Fruit fly (Drosophila melanogaster) whole organism, embryonic: ENCODE results near the gene pim.

ENCODE experiments used
- Bgb ChIP-seq: fragments of 200-800 bp; sonication (Bioruptor generic); IDR thresholded peaks from 2 replicates; pipeline ENCODE4 v1.3.6; 2022; ENCODE audit warnings: missing biosample characterization, missing genetic modification characterization; ENCODE audit not compliant: partially characterized antibody
- CG10431 ChIP-seq: fragments of 200-800 bp; sonication (Bioruptor generic); optimal IDR thresholded peaks from 3 replicates; lab custom pipeline; 2018; ENCODE audit warnings: missing biosample characterization, mild to moderate bottlenecking, missing genetic modification characterization
- CG11085 ChIP-seq: fragments of 200-800 bp; sonication (Bioruptor generic); IDR thresholded peaks from 2 replicates; pipeline ENCODE4 v1.3.6; 2022; ENCODE audit warnings: missing biosample characterization, missing genetic modification characterization
- CG11504 ChIP-seq: fragments of 200-800 bp; sonication (Bioruptor generic); optimal IDR thresholded peaks from 3 replicates; lab custom pipeline; 2019; ENCODE audit warnings: missing biosample characterization, mild to moderate bottlenecking, missing genetic modification characterization, moderate library complexity
- CG1602 ChIP-seq: fragments of 200-800 bp; sonication (Bioruptor generic); optimal IDR thresholded peaks from 3 replicates; lab custom pipeline; 2016; ENCODE audit warnings: missing biosample characterization, missing genetic modification characterization
- CG16815 ChIP-seq: fragments of 200-800 bp; sonication (Bioruptor generic); optimal IDR thresholded peaks from 3 replicates; lab custom pipeline; 2017; ENCODE audit warnings: missing biosample characterization, mild to moderate bottlenecking, missing genetic modification characterization
- CG17186 ChIP-seq: fragments of 200-800 bp; sonication (Bioruptor generic); optimal IDR thresholded peaks from 3 replicates; lab custom pipeline; 2017; ENCODE audit warnings: missing biosample characterization, missing genetic modification reagents, missing genetic modification characterization
- CG17829 ChIP-seq: fragments of 200-800 bp; optimal IDR thresholded peaks from 2 replicates; lab custom pipeline; 2019; ENCODE audit warnings: missing biosample characterization, mild to moderate bottlenecking, missing genetic modification characterization, moderate library complexity
- CG33213 ChIP-seq: fragments of 200-800 bp; sonication (Bioruptor generic); optimal IDR thresholded peaks from 3 replicates; lab custom pipeline; 2016; ENCODE audit warnings: missing biosample characterization, missing genetic modification characterization
- CG3726 ChIP-seq: fragments of 200-800 bp; sonication (Bioruptor generic); IDR thresholded peaks from 3 replicates; pipeline ENCODE4, ENCODE4 v1.3.6; 2022; ENCODE audit warnings: missing biosample characterization, missing genetic modification characterization
- CG4730 ChIP-seq: fragments of 200-800 bp; sonication (Bioruptor generic); IDR thresholded peaks from 2 replicates; pipeline ENCODE4 v1.3.6; 2022; ENCODE audit warnings: missing biosample characterization, missing genetic modification characterization
- CG5245 ChIP-seq: fragments of 200-800 bp; sonication (Bioruptor generic); optimal IDR thresholded peaks from 3 replicates; lab custom pipeline; 2016; ENCODE audit warnings: missing biosample characterization, missing genetic modification characterization
- CG7963 ChIP-seq: fragments of 200-800 bp; sonication (Bioruptor generic); IDR thresholded peaks from 3 replicates; pipeline ENCODE4 v1.3.6; 2022; ENCODE audit warnings: missing biosample characterization, missing genetic modification characterization; ENCODE audit not compliant: partially characterized antibody
- CG7987 ChIP-seq: fragments of 200-800 bp; sonication (Bioruptor generic); optimal IDR thresholded peaks from 2 replicates; lab custom pipeline; 2018; ENCODE audit warnings: missing biosample characterization, mild to moderate bottlenecking, missing genetic modification characterization, moderate library complexity
- CG8290 ChIP-seq, 3 experiments: fragments of 200-800 bp; sonication (Bioruptor generic); optimal IDR thresholded peaks; 2 replicates each; lab custom pipeline; 2016 to 2019; ENCODE audit warnings: missing biosample characterization in 3 of 3, missing genetic modification characterization in 3 of 3, mild to moderate bottlenecking in 2 of 3, moderate library complexity in 1 of 3
- CG9797 ChIP-seq: fragments of 200-800 bp; sonication (Bioruptor generic); optimal IDR thresholded peaks from 3 replicates; lab custom pipeline; 2018; ENCODE audit warnings: missing biosample characterization, mild to moderate bottlenecking, missing genetic modification characterization
- Elba2 ChIP-seq: fragments of 200-800 bp; sonication (Bioruptor generic); optimal IDR thresholded peaks from 3 replicates; lab custom pipeline; 2016; ENCODE audit warnings: missing biosample characterization, missing genetic modification characterization
- H15 ChIP-seq: fragments of 200-800 bp; sonication (Bioruptor generic); IDR thresholded peaks from 3 replicates; pipeline ENCODE4 v1.3.6; 2022; ENCODE audit warnings: missing biosample characterization, missing genetic modification characterization
- HLH3B ChIP-seq: fragments of 200-800 bp; sonication (Bioruptor generic); IDR thresholded peaks from 2 replicates; pipeline ENCODE4 v1.3.6; 2022; ENCODE audit warnings: missing biosample characterization, missing genetic modification characterization
- Hsf ChIP-seq: fragments of 200-800 bp; sonication (Bioruptor generic); optimal IDR thresholded peaks from 3 replicates; lab custom pipeline; 2016; ENCODE audit warnings: missing biosample characterization, missing genetic modification characterization
- Mrtf ChIP-seq: fragments of 200-800 bp; sonication (Bioruptor generic); IDR thresholded peaks from 3 replicates; pipeline ENCODE4 v1.3.6; 2022; ENCODE audit warnings: missing biosample characterization, missing genetic modification characterization
- NC2β ChIP-seq: fragments of 200-800 bp; sonication (Bioruptor generic); optimal IDR thresholded peaks from 2 replicates; lab custom pipeline; 2016; ENCODE audit warnings: missing biosample characterization, missing genetic modification characterization
- Opbp ChIP-seq: fragments of 200-800 bp; sonication (Bioruptor generic); IDR thresholded peaks from 3 replicates; pipeline ENCODE4 v1.3.6; 2022; ENCODE audit warnings: missing biosample characterization, missing genetic modification characterization; ENCODE audit not compliant: partially characterized antibody
- PHDP ChIP-seq: fragments of 200-800 bp; sonication (Bioruptor generic); optimal IDR thresholded peaks from 3 replicates; lab custom pipeline; 2018; ENCODE audit warnings: missing biosample characterization, mild to moderate bottlenecking, missing genetic modification characterization, moderate library complexity
- Sry-δ ChIP-seq: fragments of 200-800 bp; sonication (Bioruptor generic); optimal IDR thresholded peaks from 2 replicates; lab custom pipeline; 2016; ENCODE audit warnings: missing biosample characterization, missing genetic modification characterization
- al ChIP-seq: fragments of 200-800 bp; sonication (Bioruptor generic); IDR thresholded peaks from 2 replicates; pipeline ENCODE4 v1.3.6; 2022; ENCODE audit warnings: missing biosample characterization, missing genetic modification characterization
- aop ChIP-seq: fragments of 200-800 bp; sonication (Bioruptor generic); IDR thresholded peaks from 2 replicates; pipeline ENCODE4 v1.3.6; 2022; ENCODE audit warnings: missing biosample characterization, missing genetic modification characterization
- az2 ChIP-seq: fragments of 200-800 bp; sonication (Bioruptor generic); optimal IDR thresholded peaks from 3 replicates; lab custom pipeline; 2016; ENCODE audit warnings: missing biosample characterization, missing genetic modification characterization
- bab2 ChIP-seq: fragments of 200-800 bp; sonication (Bioruptor generic); optimal IDR thresholded peaks from 2 replicates; lab custom pipeline; 2016; ENCODE audit warnings: missing biosample characterization, missing genetic modification characterization
- bbx ChIP-seq: fragments of 200-800 bp; sonication (Bioruptor generic); IDR thresholded peaks from 2 replicates; pipeline ENCODE4 v1.3.6; 2022; ENCODE audit warnings: missing biosample characterization, missing genetic modification characterization; ENCODE audit not compliant: partially characterized antibody
- cato ChIP-seq: fragments of 200-800 bp; sonication (Bioruptor generic); optimal IDR thresholded peaks from 2 replicates; lab custom pipeline; 2016; ENCODE audit warnings: missing biosample characterization, missing genetic modification characterization, borderline replicate concordance
- dysf ChIP-seq: fragments of 200-800 bp; sonication (Bioruptor generic); IDR thresholded peaks from 3 replicates; pipeline ENCODE4 v1.3.6; 2022; ENCODE audit warnings: missing biosample characterization, missing genetic modification characterization
- en ChIP-seq: fragments of 200-800 bp; sonication (Bioruptor generic); optimal IDR thresholded peaks from 2 replicates; lab custom pipeline; 2016; ENCODE audit warnings: missing biosample characterization, missing genetic modification characterization
- fd3F ChIP-seq: fragments of 200-800 bp; sonication (Bioruptor generic); optimal IDR thresholded peaks from 2 replicates; lab custom pipeline; 2018; ENCODE audit warnings: missing biosample characterization, mild to moderate bottlenecking, missing genetic modification characterization, moderate library complexity
- gcm2 ChIP-seq: fragments of 200-800 bp; sonication (Bioruptor generic); optimal IDR thresholded peaks from 2 replicates; lab custom pipeline; 2016; ENCODE audit warnings: missing biosample characterization, missing genetic modification characterization
- gro ChIP-seq: fragments of 200-800 bp; sonication (Bioruptor generic); optimal IDR thresholded peaks from 2 replicates; lab custom pipeline; 2016; ENCODE audit warnings: missing biosample characterization, missing genetic modification characterization
- gsb-n ChIP-seq: fragments of 200-800 bp; sonication (Bioruptor generic); optimal IDR thresholded peaks from 3 replicates; lab custom pipeline; 2018; ENCODE audit warnings: missing biosample characterization, mild to moderate bottlenecking, missing genetic modification characterization
- jumu ChIP-seq: fragments of 200-800 bp; sonication (Bioruptor generic); optimal IDR thresholded peaks from 3 replicates; lab custom pipeline; 2016; ENCODE audit warnings: missing biosample characterization, missing genetic modification characterization
- lbe ChIP-seq: fragments of 200-800 bp; sonication (Bioruptor generic); optimal IDR thresholded peaks from 2 replicates; lab custom pipeline; 2016; ENCODE audit warnings: missing biosample characterization, mild to moderate bottlenecking, missing genetic modification characterization
- maf-S ChIP-seq: fragments of 200-800 bp; sonication (Bioruptor generic); optimal IDR thresholded peaks from 2 replicates; lab custom pipeline; 2016; ENCODE audit warnings: missing biosample characterization, missing genetic modification characterization
- oc ChIP-seq: fragments of 200-800 bp; sonication (Bioruptor generic); optimal IDR thresholded peaks from 2 replicates; lab custom pipeline; 2018; ENCODE audit warnings: missing biosample characterization, mild to moderate bottlenecking, missing genetic modification characterization, moderate library complexity
- org-1 ChIP-seq: fragments of 200-800 bp; sonication (Bioruptor generic); optimal IDR thresholded peaks from 2 replicates; lab custom pipeline; 2017; ENCODE audit warnings: missing biosample characterization, missing genetic modification characterization
- psq ChIP-seq: fragments of 200-800 bp; sonication (Bioruptor generic); optimal IDR thresholded peaks from 2 replicates; lab custom pipeline; 2017; ENCODE audit warnings: missing biosample characterization, missing genetic modification characterization
- sens-2 ChIP-seq: fragments of 200-800 bp; sonication (Bioruptor generic); IDR thresholded peaks from 2 replicates; pipeline ENCODE4 v1.3.6; 2022; ENCODE audit warnings: missing biosample characterization, missing genetic modification characterization
- slbo ChIP-seq: fragments of 200-800 bp; sonication (Bioruptor generic); IDR thresholded peaks from 2 replicates; pipeline ENCODE4 v1.3.6; 2022; ENCODE audit warnings: missing biosample characterization, missing genetic modification characterization
- slou ChIP-seq: fragments of 200-800 bp; sonication (Bioruptor generic); optimal IDR thresholded peaks from 3 replicates; lab custom pipeline; 2016; ENCODE audit warnings: missing biosample characterization, missing genetic modification characterization
- slp2 ChIP-seq: fragments of 200-800 bp; sonication (Bioruptor generic); optimal IDR thresholded peaks from 2 replicates; lab custom pipeline; 2016; ENCODE audit warnings: missing biosample characterization, missing genetic modification characterization
- sug ChIP-seq: fragments of 200-800 bp; optimal IDR thresholded peaks from 2 replicates; lab custom pipeline; 2019; ENCODE audit warnings: missing biosample characterization, mild to moderate bottlenecking, missing genetic modification characterization, moderate library complexity
- toy ChIP-seq: fragments of 200-800 bp; sonication (Bioruptor generic); IDR thresholded peaks from 2 replicates; pipeline ENCODE4 v1.3.6; 2022; ENCODE audit warnings: missing biosample characterization, missing genetic modification characterization
- unpg ChIP-seq: fragments of 200-800 bp; sonication (Bioruptor generic); optimal IDR thresholded peaks from 3 replicates; lab custom pipeline; 2018; ENCODE audit warnings: missing biosample characterization, mild to moderate bottlenecking, missing genetic modification characterization, moderate library complexity

pim gene

dm6 chr2L:10386208-10386805 is 23.5 kb downstream of the pim start, which contains the start of the genes Cdk1 and mRpS7 (continued):
- TF ChIP-seq CG1602 (peak; percentile 70), Bgb (GFP tag; lab: Robert Waterston, UW) (no peak), Hsf (GFP tag; lab: Kevin White, UChicago) (peak; percentile 79), Sry-δ (GFP tag; lab: Kevin White, UChicago) (peak; percentile 32), al (GFP tag; lab: Robert Waterston, UW) (peak; percentile 54), gsb-n (tag; lab: Kevin White, UChicago) (peak; percentile 76), NC2β (GFP tag; lab: Kevin White, UChicago) (peak; percentile 31), CG3726 (GFP tag; lab: Robert Waterston, UW) (0 out of 3 replicates have a peak, but pooled peaks have one; percentile 54), CG16815 (GFP tag; lab: Kevin White, UChicago) (peak; percentile 51), CG17829 (peak; percentile 70), cato (peak; percentile 63), Opbp (GFP tag; lab: Robert Waterston, UW) (no peak), CG11085 (no peak), CG5245 (peak; percentile 30), psq (GFP tag; lab: Kevin White, UChicago) (no peak), CG7963 (GFP tag; lab: Robert Waterston, UW) (no peak), CG17186 (GFP tag; lab: Kevin White, UChicago) (peak; percentile 30), en (GFP tag; lab: Kevin White, UChicago) (no peak), gcm2 (GFP tag; lab: Kevin White, UChicago) (peak; percentile 13), PHDP (peak; percentile 81), CG10431 (GFP tag; lab: Kevin White, UChicago) (no peak), oc (tag; lab: Kevin White, UChicago) (no peak), CG8290 (GFP tag; optimal IDR thresholded peaks at IDR 0.05; lab: Kevin White, UChicago) (peak; percentile 43), CG8290 (tag; optimal IDR thresholded peaks at IDR 0.05; lab: Kevin White, UChicago) (peak in 1 of 2 experiments; percentile 19), fd3F (GFP tag; lab: Kevin White, UChicago) (peak; percentile 66), toy (GFP tag; lab: Robert Waterston, UW) (no peak), unpg (GFP tag; lab: Kevin White, UChicago) (peak; percentile 79), org-1 (no peak), lbe (GFP tag; lab: Kevin White, UChicago) (no peak), bab2 (GFP tag; lab: Kevin White, UChicago) (peak; percentile 59), Mrtf (GFP tag; lab: Robert Waterston, UW) (no peak; the same call in 2 of the 3 replicates), maf-S (peak; percentile 23), HLH3B (GFP tag; lab: Robert Waterston, UW) (no peak), dysf (GFP tag; lab: Robert Waterston, UW) (peak; percentile 77; the same call in 2 of the 3 replicates), CG4730 (peak; percentile 41), sug (tag; lab: Kevin White, UChicago) (peak; percentile 65), jumu (GFP tag; lab: Kevin White, UChicago) (peak; percentile 33), CG33213 (GFP tag; lab: Kevin White, UChicago) (no peak), az2 (GFP tag; lab: Kevin White, UChicago) (peak; percentile 67), sens-2 (0 out of 2 replicates have a peak, but pooled peaks have one; percentile 20), CG11504 (tag; lab: Kevin White, UChicago) (peak; percentile 85), slou (peak; percentile 45), slbo (GFP tag; lab: Robert Waterston, UW) (peak; percentile 78), aop (no peak), Elba2 (peak; percentile 29), CG7987 (GFP tag; lab: Kevin White, UChicago) (no peak), gro (GFP tag; lab: Kevin White, UChicago) (no peak), CG9797 (peak; percentile 28), H15 (GFP tag; lab: Robert Waterston, UW) (peak; percentile 47; the same call in 1 of the 3 replicates), bbx (GFP tag; lab: Robert Waterston, UW) (no peak), slp2 (GFP tag; lab: Kevin White, UChicago) (peak; percentile 50)
